Fruit fly (Drosophila melanogaster) whole organism, prepupa: ENCODE results near the gene CG11000.

Source experiments
- Blimp-1 ChIP-seq: fragments of 200-800 bp; sonication (Bioruptor generic); optimal IDR thresholded peaks from 3 replicates; lab custom pipeline; 2017; ENCODE audit warnings: missing biosample characterization, missing genetic modification characterization, mild to moderate bottlenecking, moderate library complexity, missing genetic modification reagents
- CG10631 ChIP-seq: fragments of 200-800 bp; sonication (Bioruptor generic); optimal IDR thresholded peaks from 2 replicates; lab custom pipeline; 2016; ENCODE audit warnings: missing biosample characterization, missing genetic modification characterization
- CG10669 ChIP-seq: fragments of 200-800 bp; sonication (Bioruptor generic); optimal IDR thresholded peaks from 3 replicates; lab custom pipeline; 2018; ENCODE audit warnings: missing biosample characterization, mild to moderate bottlenecking, missing genetic modification characterization, moderate library complexity
- CG16779 ChIP-seq: fragments of 200-800 bp; sonication (Bioruptor generic); optimal IDR thresholded peaks from 3 replicates; lab custom pipeline; 2017; ENCODE audit warnings: missing biosample characterization, mild to moderate bottlenecking, missing genetic modification characterization
- CG3032 ChIP-seq: fragments of 200-800 bp; optimal IDR thresholded peaks from 2 replicates; lab custom pipeline; 2019; ENCODE audit warnings: missing biosample characterization, mild to moderate bottlenecking, missing genetic modification characterization, moderate library complexity
- CG31627 ChIP-seq: fragments of 200-800 bp; sonication (Bioruptor generic); optimal IDR thresholded peaks from 3 replicates; lab custom pipeline; 2016; ENCODE audit warnings: missing biosample characterization, missing genetic modification characterization
- CG3919 ChIP-seq: fragments of 200-800 bp; sonication (Bioruptor generic); optimal IDR thresholded peaks from 3 replicates; lab custom pipeline; 2016; ENCODE audit warnings: missing biosample characterization, missing genetic modification characterization
- CG4318 ChIP-seq: fragments of 200-800 bp; sonication (Bioruptor generic); optimal IDR thresholded peaks from 3 replicates; lab custom pipeline; 2017; ENCODE audit warnings: missing biosample characterization, mild to moderate bottlenecking, missing genetic modification characterization
- CG6276 ChIP-seq: fragments of 200-800 bp; sonication (Bioruptor generic); optimal IDR thresholded peaks from 2 replicates; lab custom pipeline; 2017; ENCODE audit warnings: missing biosample characterization, mild to moderate bottlenecking, missing genetic modification characterization
- CG6792 ChIP-seq: fragments of 200-800 bp; sonication (Bioruptor generic); optimal IDR thresholded peaks from 3 replicates; lab custom pipeline; 2016; ENCODE audit warnings: missing biosample characterization, missing genetic modification characterization
- CG6808 ChIP-seq: fragments of 200-800 bp; sonication (Bioruptor generic); optimal IDR thresholded peaks from 3 replicates; lab custom pipeline; 2017; ENCODE audit warnings: missing biosample characterization, missing genetic modification characterization, mild to moderate bottlenecking, moderate library complexity, missing genetic modification reagents
- CG6854 ChIP-seq: fragments of 200-800 bp; sonication (Bioruptor generic); optimal IDR thresholded peaks from 2 replicates; lab custom pipeline; 2017; ENCODE audit warnings: missing biosample characterization, mild to moderate bottlenecking, missing genetic modification characterization
- CG8319 ChIP-seq: fragments of 200-800 bp; sonication (Bioruptor generic); optimal IDR thresholded peaks from 3 replicates; lab custom pipeline; 2016; ENCODE audit warnings: missing biosample characterization, missing genetic modification characterization
- CG9139 ChIP-seq: fragments of 200-800 bp; sonication (Bioruptor generic); optimal IDR thresholded peaks from 3 replicates; lab custom pipeline; 2017; ENCODE audit warnings: missing biosample characterization, mild to moderate bottlenecking, missing genetic modification characterization
- Eip78C ChIP-seq: fragments of 200-800 bp; sonication (Bioruptor generic); peaks from one replicate; lab custom pipeline; 2016; ENCODE audit warnings: missing biosample characterization, missing genetic modification characterization
- Ets21C ChIP-seq: fragments of 200-800 bp; sonication (Bioruptor generic); optimal IDR thresholded peaks from 3 replicates; lab custom pipeline; 2016; ENCODE audit warnings: missing biosample characterization, missing genetic modification characterization
- Gug ChIP-seq: fragments of 200-800 bp; sonication (Bioruptor generic); IDR thresholded peaks from 2 replicates; pipeline ENCODE4 v1.3.6; 2022; ENCODE audit warnings: missing biosample characterization, missing genetic modification characterization
- Hr4 ChIP-seq: fragments of 200-800 bp; sonication (Bioruptor generic); optimal IDR thresholded peaks from 3 replicates; lab custom pipeline; 2016; ENCODE audit warnings: missing biosample characterization, missing genetic modification characterization
- Lpt ChIP-seq: fragments of 200-800 bp; sonication (Bioruptor generic); optimal IDR thresholded peaks from 3 replicates; lab custom pipeline; 2016; ENCODE audit warnings: missing biosample characterization, missing genetic modification characterization
- Met ChIP-seq: fragments of 200-800 bp; sonication (Bioruptor generic); optimal IDR thresholded peaks from 3 replicates; lab custom pipeline; 2016; ENCODE audit warnings: missing biosample characterization, missing genetic modification characterization
- Sox14 ChIP-seq: fragments of 200-800 bp; sonication (Bioruptor generic); optimal IDR thresholded peaks from 3 replicates; lab custom pipeline; 2016; ENCODE audit warnings: missing biosample characterization, missing genetic modification characterization
- Sox15 ChIP-seq: fragments of 200-800 bp; sonication (Bioruptor generic); optimal IDR thresholded peaks from 3 replicates; lab custom pipeline; 2016; ENCODE audit warnings: missing biosample characterization, missing genetic modification characterization
- achi ChIP-seq: fragments of 200-800 bp; sonication (Bioruptor generic); optimal IDR thresholded peaks from 3 replicates; lab custom pipeline; 2016; ENCODE audit warnings: missing biosample characterization, missing genetic modification characterization
- cyc ChIP-seq: fragments of 200-800 bp; sonication (Bioruptor generic); optimal IDR thresholded peaks from 3 replicates; lab custom pipeline; 2016; ENCODE audit warnings: missing biosample characterization, missing genetic modification characterization
- dac ChIP-seq: fragments of 200-800 bp; sonication (Bioruptor generic); optimal IDR thresholded peaks from 2 replicates; lab custom pipeline; 2017; ENCODE audit warnings: missing biosample characterization, mild to moderate bottlenecking, missing genetic modification characterization
- dsx ChIP-seq: fragments of 200-800 bp; optimal IDR thresholded peaks from 3 replicates; lab custom pipeline; 2019; ENCODE audit warnings: missing biosample characterization, mild to moderate bottlenecking, missing genetic modification characterization, moderate library complexity; ENCODE audit not compliant: poor library complexity, severe bottlenecking
- esn ChIP-seq: fragments of 200-800 bp; sonication (Bioruptor generic); optimal IDR thresholded peaks from 2 replicates; lab custom pipeline; 2016; ENCODE audit warnings: missing biosample characterization, mild to moderate bottlenecking, missing genetic modification characterization, moderate library complexity
- fd85E ChIP-seq: fragments of 200-800 bp; sonication (Bioruptor generic); optimal IDR thresholded peaks from 3 replicates; lab custom pipeline; 2016; ENCODE audit warnings: missing biosample characterization, missing genetic modification characterization
- lz ChIP-seq: fragments of 200-800 bp; sonication (Bioruptor generic); optimal IDR thresholded peaks from 3 replicates; lab custom pipeline; 2016; ENCODE audit warnings: missing biosample characterization, missing genetic modification characterization
- net ChIP-seq: fragments of 200-800 bp; sonication (Bioruptor generic); optimal IDR thresholded peaks from 3 replicates; lab custom pipeline; 2016; ENCODE audit warnings: missing biosample characterization, missing genetic modification characterization
- pdm3 ChIP-seq: fragments of 200-800 bp; sonication (Bioruptor generic); optimal IDR thresholded peaks from 3 replicates; lab custom pipeline; 2016; ENCODE audit warnings: missing biosample characterization, missing genetic modification characterization
- ss ChIP-seq, 2 experiments: fragments of 200-800 bp; sonication (Bioruptor generic); optimal IDR thresholded peaks; 2 replicates in 1 of 2; 3 replicates in 1 of 2; lab custom pipeline; 2017 to 2018; ENCODE audit warnings: mild to moderate bottlenecking in 2 of 2, missing biosample characterization in 2 of 2, missing genetic modification characterization in 2 of 2, moderate library complexity in 1 of 2
- svp ChIP-seq: fragments of 200-800 bp; sonication (Bioruptor generic); peaks from one replicate; lab custom pipeline; 2016; ENCODE audit warnings: missing biosample characterization, missing genetic modification characterization
- topi ChIP-seq: fragments of 200-800 bp; sonication (Bioruptor generic); optimal IDR thresholded peaks from 3 replicates; lab custom pipeline; 2016; ENCODE audit warnings: missing biosample characterization, missing genetic modification characterization
- vri ChIP-seq: fragments of 200-800 bp; sonication (Bioruptor generic); optimal IDR thresholded peaks from 3 replicates; lab custom pipeline; 2016; ENCODE audit warnings: missing biosample characterization, mild to moderate bottlenecking, missing genetic modification characterization

The CG11000 gene

dm6 chr3R:5801703-5802436, at the start of gene CG11000:
Gene CG11000, plus strand, starts transcription at chr3R:5802328.
- TF ChIP-seq CG6792 (GFP tag; lab: Kevin White, UChicago) (no peak), CG4318 (GFP tag; lab: Kevin White, UChicago) (no peak), dsx (GFP tag; lab: Kevin White, UChicago) (no peak), Sox15 (GFP tag; lab: Kevin White, UChicago) (no peak), Ets21C (no peak), Blimp-1 (no peak), CG10669 (no peak), dac (GFP tag; lab: Kevin White, UChicago) (no peak), pdm3 (no peak), Sox14 (GFP tag; lab: Kevin White, UChicago) (no peak), CG3919 (no peak), ss (GFP tag; optimal IDR thresholded peaks at IDR 0.05; lab: Kevin White, UChicago) (no peak), topi (no peak), Met (GFP tag; lab: Kevin White, UChicago) (no peak), CG6276 (no peak), achi (GFP tag; lab: Kevin White, UChicago) (no peak), CG6854 (no peak), CG10631 (GFP tag; lab: Kevin White, UChicago) (no peak), CG8319 (GFP tag; lab: Kevin White, UChicago) (no peak), svp (GFP tag; lab: Kevin White, UChicago) (no peak)

- TF ChIP-seq CG6276 (no peak), vri (no peak), Gug (no peak), achi (GFP tag; lab: Kevin White, UChicago) (no peak), CG4318 (GFP tag; lab: Kevin White, UChicago) (no peak), Lpt (no peak), lz (GFP tag; lab: Kevin White, UChicago) (no peak), Ets21C (no peak), CG31627 (GFP tag; lab: Kevin White, UChicago) (no peak), topi (no peak), fd85E (GFP tag; lab: Kevin White, UChicago) (no peak), CG6808 (GFP tag; lab: Kevin White, UChicago) (no peak), Hr4 (GFP tag; lab: Kevin White, UChicago) (no peak), net (GFP tag; lab: Kevin White, UChicago) (no peak), dsx (GFP tag; lab: Kevin White, UChicago) (no peak), CG9139 (GFP tag; lab: Kevin White, UChicago) (no peak), CG10631 (GFP tag; lab: Kevin White, UChicago) (no peak), CG16779 (tag; lab: Kevin White, UChicago) (no peak)
Measured at dm6 chr3R:5754594-5754993, 47.5 kb upstream of the CG11000 start, which contains the start of gene Dcps. Gene Dcps, minus strand, starts transcription at chr3R:5754774.

dm6 chr3R:5758624-5759209, 43.4 kb upstream of the CG11000 start, which contains the start of gene Sec8:
Gene Sec8, minus strand, starts transcription at chr3R:5758997.
- TF ChIP-seq cyc: peak; percentile 23
- TF ChIP-seq Sox14 (GFP tag; lab: Kevin White, UChicago): peak; percentile 45
- TF ChIP-seq CG3032 (tag; lab: Kevin White, UChicago): no peak
- TF ChIP-seq CG4318 (GFP tag; lab: Kevin White, UChicago): no peak
- no peak for TF ChIP-seq Eip78C (GFP tag; lab: Kevin White, UChicago)
- peak; percentile 56 for TF ChIP-seq esn (GFP tag; lab: Kevin White, UChicago)
- TF ChIP-seq achi (GFP tag; lab: Kevin White, UChicago): no peak
- peak; percentile 32 for TF ChIP-seq CG31627 (GFP tag; lab: Kevin White, UChicago)
- peak; percentile 34 for TF ChIP-seq lz (GFP tag; lab: Kevin White, UChicago)
